Fruit fly (Drosophila melanogaster): ENCODE measurements around the gene side.

DNA sequence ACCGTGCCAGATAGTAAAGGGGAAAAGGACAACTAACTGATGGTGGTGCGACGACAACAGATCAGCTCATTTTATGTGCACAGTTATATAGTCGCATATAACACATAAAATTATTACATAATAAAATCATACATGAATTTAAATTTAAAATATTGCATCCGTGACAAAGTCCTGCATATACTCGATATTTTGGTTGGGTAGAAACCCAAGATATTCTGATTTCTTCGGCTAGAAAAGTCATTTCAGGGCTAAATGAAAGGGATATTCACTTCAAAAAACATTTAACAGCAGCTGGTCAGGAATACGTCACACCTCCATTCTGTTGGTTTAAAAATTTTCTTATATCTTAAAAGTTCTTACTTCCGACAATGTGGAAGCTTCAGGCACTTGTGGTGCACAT is 26.6 kb upstream of the side start, which contains the start of gene CG13978:
- TF ChIP-seq trem (tag; optimal IDR thresholded peaks at IDR 0.05) (no peak), Ets65A (GFP tag) (no peak), D (optimal IDR thresholded peaks at IDR 0.05) (no peak), D (GFP tag; optimal IDR thresholded peaks at IDR 0.05) (no peak), H15 (GFP tag; IDR thresholded peaks at IDR 0.05) (no peak)
